Fruit fly (Drosophila melanogaster) whole organism, embryonic: ENCODE measurements around the gene CG6083.
A peak's percentile ranks its signal among the peaks of the same experiment; 100 is the strongest.

ENCODE experiments used
- B-H1 ChIP-seq: fragments of 200-800 bp; sonication (Bioruptor generic); IDR thresholded peaks from 3 replicates; pipeline ENCODE4 v1.3.6; 2022; ENCODE audit warnings: missing biosample characterization, missing genetic modification characterization
- CG12391 ChIP-seq: fragments of 200-800 bp; sonication (Bioruptor generic); optimal IDR thresholded peaks from 3 replicates; lab custom pipeline; 2018; ENCODE audit warnings: missing biosample characterization, mild to moderate bottlenecking, missing genetic modification characterization, moderate library complexity
- CG14965 ChIP-seq: fragments of 200-800 bp; sonication (Bioruptor generic); optimal IDR thresholded peaks from 2 replicates; lab custom pipeline; 2016; ENCODE audit warnings: missing biosample characterization, missing genetic modification characterization, borderline replicate concordance
- CG15073 ChIP-seq: fragments of 200-800 bp; sonication (Bioruptor generic); optimal IDR thresholded peaks from 2 replicates; lab custom pipeline; 2016; ENCODE audit warnings: missing biosample characterization, missing genetic modification characterization
- CG2678 ChIP-seq: fragments of 200-800 bp; sonication (Bioruptor generic); optimal IDR thresholded peaks from 3 replicates; lab custom pipeline; 2019; ENCODE audit warnings: missing biosample characterization, mild to moderate bottlenecking, missing genetic modification characterization, moderate library complexity
- CG31388 ChIP-seq: fragments of 200-800 bp; sonication (Bioruptor generic); optimal IDR thresholded peaks from 2 replicates; lab custom pipeline; 2016; ENCODE audit warnings: missing biosample characterization, missing genetic modification characterization
- CG32532 ChIP-seq: fragments of 200-800 bp; sonication (Bioruptor generic); IDR thresholded peaks from 2 replicates; pipeline ENCODE4 v1.3.6; 2022; ENCODE audit warnings: missing biosample characterization, missing genetic modification characterization
- CG3407 ChIP-seq: fragments of 200-800 bp; sonication (Bioruptor generic); optimal IDR thresholded peaks from 2 replicates; lab custom pipeline; 2018; ENCODE audit warnings: missing biosample characterization, mild to moderate bottlenecking, missing genetic modification characterization
- CG4360 ChIP-seq: fragments of 200-800 bp; sonication (Bioruptor generic); IDR thresholded peaks from 2 replicates; pipeline ENCODE4 v1.3.6; 2022; ENCODE audit warnings: missing biosample characterization, missing genetic modification characterization
- CG4424 ChIP-seq: fragments of 200-800 bp; sonication (Bioruptor generic); optimal IDR thresholded peaks from 3 replicates; lab custom pipeline; 2016; ENCODE audit warnings: missing biosample characterization, missing genetic modification characterization
- CG4617 ChIP-seq: fragments of 200-800 bp; sonication (Bioruptor generic); optimal IDR thresholded peaks from 3 replicates; lab custom pipeline; 2016; ENCODE audit warnings: missing biosample characterization, missing genetic modification characterization, borderline replicate concordance
- CG5245 ChIP-seq: fragments of 200-800 bp; sonication (Bioruptor generic); optimal IDR thresholded peaks from 3 replicates; lab custom pipeline; 2016; ENCODE audit warnings: missing biosample characterization, missing genetic modification characterization
- CG6791 ChIP-seq: fragments of 200-800 bp; sonication (Bioruptor generic); IDR thresholded peaks from 3 replicates; pipeline ENCODE4 v1.3.6; 2022; ENCODE audit warnings: missing biosample characterization, missing genetic modification characterization; ENCODE audit not compliant: partially characterized antibody
- CG7839 ChIP-seq: fragments of 200-800 bp; sonication (Bioruptor generic); optimal IDR thresholded peaks from 3 replicates; lab custom pipeline; 2018; ENCODE audit warnings: missing biosample characterization, mild to moderate bottlenecking, missing genetic modification characterization, moderate library complexity
- CG7928 ChIP-seq: fragments of 200-800 bp; sonication (Bioruptor generic); optimal IDR thresholded peaks from 2 replicates; lab custom pipeline; 2017; ENCODE audit warnings: missing biosample characterization, mild to moderate bottlenecking, missing genetic modification characterization
- CoRest ChIP-seq: fragments of 200-800 bp; sonication (Bioruptor generic); optimal IDR thresholded peaks from 3 replicates; lab custom pipeline; 2018; ENCODE audit warnings: missing biosample characterization, mild to moderate bottlenecking, missing genetic modification characterization, moderate library complexity
- Doc3 ChIP-seq: fragments of 200-800 bp; sonication (Bioruptor generic); IDR thresholded peaks from 3 replicates; pipeline ENCODE4 v1.3.6; 2022; ENCODE audit warnings: missing biosample characterization, missing genetic modification characterization; ENCODE audit not compliant: partially characterized antibody
- ERR ChIP-seq: fragments of 200-800 bp; sonication (Bioruptor generic); optimal IDR thresholded peaks from 2 replicates; lab custom pipeline; 2016; ENCODE audit warnings: missing biosample characterization, missing genetic modification characterization
- Ets65A ChIP-seq: fragments of 200-800 bp; sonication (Bioruptor generic); peaks from one replicate; lab custom pipeline; 2016; ENCODE audit warnings: missing biosample characterization, missing genetic modification characterization
- Hey ChIP-seq: fragments of 200-800 bp; sonication (Bioruptor generic); optimal IDR thresholded peaks from 3 replicates; lab custom pipeline; 2018; ENCODE audit warnings: missing biosample characterization, mild to moderate bottlenecking, missing genetic modification characterization
- HmgZ ChIP-seq: fragments of 200-800 bp; sonication (Bioruptor generic); optimal IDR thresholded peaks from 2 replicates; lab custom pipeline; 2018; ENCODE audit warnings: missing biosample characterization, mild to moderate bottlenecking, missing genetic modification characterization
- Hr51 ChIP-seq, 2 experiments: fragments of 200-800 bp; sonication (Bioruptor generic); optimal IDR thresholded peaks; 2 replicates in 1 of 2; 3 replicates in 1 of 2; lab custom pipeline; 2016 to 2018; ENCODE audit warnings: missing biosample characterization in 2 of 2, missing genetic modification characterization in 2 of 2, mild to moderate bottlenecking in 1 of 2, moderate library complexity in 1 of 2
- NC2β ChIP-seq: fragments of 200-800 bp; sonication (Bioruptor generic); optimal IDR thresholded peaks from 2 replicates; lab custom pipeline; 2016; ENCODE audit warnings: missing biosample characterization, missing genetic modification characterization
- Scr ChIP-seq: fragments of 200-800 bp; sonication (Bioruptor generic); IDR thresholded peaks from 2 replicates; pipeline ENCODE4 v1.3.6; 2022; ENCODE audit warnings: missing biosample characterization, missing genetic modification characterization; ENCODE audit not compliant: partially characterized antibody
- Vsx1 ChIP-seq: fragments of 200-800 bp; sonication (Bioruptor generic); optimal IDR thresholded peaks from 2 replicates; lab custom pipeline; 2017; ENCODE audit warnings: missing biosample characterization, mild to moderate bottlenecking, missing genetic modification characterization, missing genetic modification reagents
- ase ChIP-seq: fragments of 200-800 bp; sonication (Bioruptor generic); IDR thresholded peaks from 3 replicates; pipeline ENCODE4 v1.3.6; 2022; ENCODE audit warnings: missing biosample characterization, missing genetic modification characterization
- chif ChIP-seq, 2 experiments: fragments of 200-800 bp; sonication (Bioruptor generic); optimal IDR thresholded peaks; 3 replicates each; lab custom pipeline; 2016; ENCODE audit warnings: missing biosample characterization in 2 of 2, missing genetic modification characterization in 2 of 2
- chm ChIP-seq: fragments of 200-800 bp; sonication (Bioruptor generic); IDR thresholded peaks from 2 replicates; pipeline ENCODE4 v1.3.6; 2022; ENCODE audit warnings: missing biosample characterization, missing genetic modification characterization
- danr ChIP-seq: fragments of 200-800 bp; sonication (Bioruptor generic); IDR thresholded peaks from 2 replicates; pipeline ENCODE4 v1.3.6; 2022; ENCODE audit warnings: missing biosample characterization, missing genetic modification characterization
- en ChIP-seq: fragments of 200-800 bp; sonication (Bioruptor generic); optimal IDR thresholded peaks from 2 replicates; lab custom pipeline; 2016; ENCODE audit warnings: missing biosample characterization, missing genetic modification characterization
- ewg ChIP-seq: fragments of 200-800 bp; sonication (Bioruptor generic); optimal IDR thresholded peaks from 3 replicates; lab custom pipeline; 2017; ENCODE audit warnings: mild to moderate bottlenecking, missing biosample characterization, missing genetic modification reagents, missing genetic modification characterization
- fru ChIP-seq: fragments of >200 bp; optimal IDR thresholded peaks from 2 replicates; lab custom pipeline; 2017
- fu2 ChIP-seq: fragments of 200-800 bp; sonication (Bioruptor generic); optimal IDR thresholded peaks from 2 replicates; lab custom pipeline; 2016; ENCODE audit warnings: missing biosample characterization, missing genetic modification characterization
- gce ChIP-seq: fragments of 200-800 bp; sonication (Bioruptor generic); IDR thresholded peaks from 3 replicates; pipeline ENCODE4 v1.3.6; 2022; ENCODE audit warnings: missing biosample characterization, missing genetic modification characterization
- gcm2 ChIP-seq: fragments of 200-800 bp; sonication (Bioruptor generic); optimal IDR thresholded peaks from 2 replicates; lab custom pipeline; 2016; ENCODE audit warnings: missing biosample characterization, missing genetic modification characterization
- hbn ChIP-seq: fragments of 200-800 bp; sonication (Bioruptor generic); IDR thresholded peaks from 2 replicates; pipeline ENCODE4 v1.3.6; 2022; ENCODE audit warnings: missing biosample characterization, missing genetic modification characterization; ENCODE audit not compliant: partially characterized antibody
- her ChIP-seq: fragments of 200-800 bp; sonication (Bioruptor generic); optimal IDR thresholded peaks from 2 replicates; lab custom pipeline; 2016; ENCODE audit warnings: missing biosample characterization, missing genetic modification characterization
- knrl ChIP-seq: fragments of 200-800 bp; sonication (Bioruptor generic); IDR thresholded peaks from 3 replicates; pipeline ENCODE4 v1.3.6; 2022; ENCODE audit warnings: missing biosample characterization, missing genetic modification characterization; ENCODE audit not compliant: partially characterized antibody
- oc ChIP-seq: fragments of 200-800 bp; sonication (Bioruptor generic); optimal IDR thresholded peaks from 2 replicates; lab custom pipeline; 2018; ENCODE audit warnings: missing biosample characterization, mild to moderate bottlenecking, missing genetic modification characterization, moderate library complexity
- pfk ChIP-seq: fragments of 200-800 bp; sonication (Bioruptor generic); optimal IDR thresholded peaks from 2 replicates; lab custom pipeline; 2018; ENCODE audit warnings: missing biosample characterization, mild to moderate bottlenecking, missing genetic modification characterization, moderate library complexity
- phol ChIP-seq: fragments of 200-800 bp; sonication (Bioruptor generic); optimal IDR thresholded peaks from 3 replicates; lab custom pipeline; 2018; ENCODE audit warnings: missing biosample characterization, mild to moderate bottlenecking, missing genetic modification characterization, moderate library complexity
- ro ChIP-seq: fragments of 200-800 bp; sonication (Bioruptor generic); IDR thresholded peaks from 2 replicates; pipeline ENCODE4 v1.3.6; 2022; ENCODE audit warnings: missing biosample characterization, missing genetic modification characterization
- sens-2 ChIP-seq: fragments of 200-800 bp; sonication (Bioruptor generic); IDR thresholded peaks from 2 replicates; pipeline ENCODE4 v1.3.6; 2022; ENCODE audit warnings: missing biosample characterization, missing genetic modification characterization
- shn ChIP-seq: fragments of 200-800 bp; sonication (Bioruptor generic); optimal IDR thresholded peaks from 3 replicates; lab custom pipeline; 2016; ENCODE audit warnings: missing biosample characterization, missing genetic modification characterization
- sim ChIP-seq: fragments of 200-800 bp; sonication (Bioruptor generic); IDR thresholded peaks from 2 replicates; pipeline ENCODE4 v1.3.6; 2022; ENCODE audit warnings: missing biosample characterization, missing genetic modification characterization
- stc ChIP-seq: fragments of 200-800 bp; sonication (Bioruptor generic); IDR thresholded peaks from 2 replicates; pipeline ENCODE4 v1.3.6; 2022; ENCODE audit warnings: missing biosample characterization, missing genetic modification characterization
- trh ChIP-seq: fragments of 200-800 bp; sonication (Bioruptor generic); optimal IDR thresholded peaks from 2 replicates; lab custom pipeline; 2016; ENCODE audit warnings: missing biosample characterization, missing genetic modification characterization
- zen2 ChIP-seq: fragments of 200-800 bp; sonication (Bioruptor generic); IDR thresholded peaks from 3 replicates; pipeline ENCODE4 v1.3.6; 2022; ENCODE audit warnings: missing biosample characterization, missing genetic modification characterization; ENCODE audit not compliant: partially characterized antibody
- zf30C ChIP-seq: fragments of 200-800 bp; sonication (Bioruptor generic); optimal IDR thresholded peaks from 3 replicates; lab custom pipeline; 2018; ENCODE audit warnings: missing biosample characterization, mild to moderate bottlenecking, missing genetic modification characterization

Gene CG6083

dm6 chr3L:11587720-11588580, 38.0 kb downstream of the CG6083 start, which contains the start of gene rt (continued):
- TF ChIP-seq CG7928 (GFP tag; lab: Kevin White, UChicago): no peak
- no peak for TF ChIP-seq gce (GFP tag; lab: Robert Waterston, UW)
- no peak for TF ChIP-seq Hey
- peak; percentile 65 for TF ChIP-seq CG7839 (tag; lab: Kevin White, UChicago)
- no peak for TF ChIP-seq pfk
- no peak for TF ChIP-seq ERR
- no peak for TF ChIP-seq CG5245 (GFP tag; lab: Kevin White, UChicago)
- TF ChIP-seq gcm2 (GFP tag; lab: Kevin White, UChicago): peak; percentile 12
- TF ChIP-seq Vsx1 (GFP tag; lab: Kevin White, UChicago): no peak
- TF ChIP-seq knrl: 0 out of 3 replicates have a peak, but pooled peaks have one; percentile 19
- no peak for TF ChIP-seq chm (GFP tag; lab: Robert Waterston, UW)
- TF ChIP-seq sens-2 (GFP tag; lab: Robert Waterston, UW): peak; percentile 27; the same call in 1 of the 2 replicates
- no peak for TF ChIP-seq zen2 (GFP tag; lab: Robert Waterston, UW)
- no peak for TF ChIP-seq en
- TF ChIP-seq hbn: no peak
- peak; percentile 78 for TF ChIP-seq phol
- peak; percentile 68 for TF ChIP-seq CG3407
- TF ChIP-seq oc (tag; lab: Kevin White, UChicago): no peak
- no peak for TF ChIP-seq HmgZ (tag; lab: Kevin White, UChicago)
- 0 out of 3 replicates have a peak, but pooled peaks have one; percentile 47 for TF ChIP-seq ase
- TF ChIP-seq CoRest (tag; lab: Kevin White, UChicago): peak; percentile 70
- no peak for TF ChIP-seq zf30C (GFP tag; lab: Kevin White, UChicago)
- TF ChIP-seq CG4617 (GFP tag; lab: Kevin White, UChicago): no peak
- no peak for TF ChIP-seq CG31388 (GFP tag; lab: Kevin White, UChicago)
- TF ChIP-seq ewg: peak; percentile 72
- no peak for TF ChIP-seq trh
- no peak for TF ChIP-seq fu2 (GFP tag; lab: Kevin White, UChicago)
- 0 out of 2 replicates have a peak, but pooled peaks have one; percentile 24 for TF ChIP-seq stc (GFP tag; lab: Robert Waterston, UW)
- peak; percentile 68 for TF ChIP-seq CG2678
- TF ChIP-seq Ets65A (GFP tag; lab: Kevin White, UChicago): peak; percentile 23
- TF ChIP-seq CG4360 (GFP tag; lab: Robert Waterston, UW): no peak
- TF ChIP-seq CG6791 (GFP tag; lab: Robert Waterston, UW): no peak
- no peak for TF ChIP-seq fru (lab: Kevin White, UChicago)
- peak in 1 of 2 experiments; percentile 58 for TF ChIP-seq Hr51 (GFP tag; optimal IDR thresholded peaks at IDR 0.05; lab: Kevin White, UChicago)
- peak; percentile 66 for TF ChIP-seq CG4424 (GFP tag; lab: Kevin White, UChicago)
- TF ChIP-seq Scr (GFP tag; lab: Robert Waterston, UW): no peak
- no peak for TF ChIP-seq danr (GFP tag; lab: Robert Waterston, UW)
- TF ChIP-seq CG12391 (tag; lab: Kevin White, UChicago): peak; percentile 59
- no peak for TF ChIP-seq shn (GFP tag; lab: Kevin White, UChicago)
- TF ChIP-seq NC2β (GFP tag; lab: Kevin White, UChicago): peak; percentile 38
- TF ChIP-seq CG15073 (GFP tag; lab: Kevin White, UChicago): no peak
- no peak for TF ChIP-seq ro
- no peak; the same call in 1 of the 2 replicates for TF ChIP-seq sim (GFP tag; lab: Robert Waterston, UW)
- no peak for TF ChIP-seq Doc3 (GFP tag; lab: Robert Waterston, UW)
- TF ChIP-seq her (GFP tag; lab: Kevin White, UChicago): no peak
- TF ChIP-seq CG14965 (GFP tag; lab: Kevin White, UChicago): no peak
- peak; percentile 16 to 56 for TF ChIP-seq chif (GFP tag; optimal IDR thresholded peaks at IDR 0.05; lab: Kevin White, UChicago)
- peak; percentile 32; the same call in 1 of the 2 replicates for TF ChIP-seq CG32532 (GFP tag; lab: Robert Waterston, UW)
- TF ChIP-seq B-H1 (GFP tag; lab: Robert Waterston, UW): peak; percentile 26; the same call in 1 of the 3 replicates
